Worm (Caenorhabditis elegans) whole organism, L4 larva: ENCODE results near the gene degt-1.

Experiments
- F44E2.7 ChIP-seq: fragments of 200-800 bp; sonication (Bioruptor generic); IDR thresholded peaks from 2 replicates; pipeline ENCODE4 v2.1.2; 2022; ENCODE audit warnings: missing genetic modification characterization, missing compliant biosample characterization
- F49E8.2 ChIP-seq: sonication (generic microtip); optimal IDR thresholded peaks from 2 replicates; lab custom pipeline; 2016; ENCODE audit warnings: missing compliant biosample characterization, mild to moderate bottlenecking, missing genetic modification characterization, borderline replicate concordance
- T20F7.1 ChIP-seq: fragments of 200-800 bp; sonication (Bioruptor generic); optimal IDR thresholded peaks from 2 replicates; lab custom pipeline; 2018; ENCODE audit warnings: mild to moderate bottlenecking, missing genetic modification characterization, missing compliant biosample characterization
- T26A8.4 ChIP-seq: fragments of 200-800 bp; sonication (Bioruptor generic); IDR thresholded peaks from 2 replicates; pipeline ENCODE4 v1.3.6; 2022; ENCODE audit warnings: missing genetic modification characterization, missing compliant biosample characterization
- aha-1 ChIP-seq: fragments of 150-350 bp; peaks from one replicate; lab custom pipeline; 2014; ENCODE audit warnings: missing biosample characterization, missing genetic modification characterization
- aly-2 ChIP-seq: sonication (generic microtip); optimal IDR thresholded peaks from 2 replicates; lab custom pipeline; 2018; ENCODE audit warnings: missing biosample characterization, missing genetic modification characterization
- ama-1 ChIP-seq: fragments of 150-350 bp; optimal IDR thresholded peaks from 2 replicates; lab custom pipeline; 2014; ENCODE audit warnings: inconsistent platforms, mixed read lengths
- ceh-20 ChIP-seq: fragments of 200-800 bp; sonication (Bioruptor generic); IDR thresholded peaks from 2 replicates; pipeline ENCODE4 v1.3.6; 2022; ENCODE audit warnings: missing genetic modification reagents, missing genetic modification characterization, missing compliant biosample characterization
- ceh-44 ChIP-seq: fragments of 200-800 bp; sonication (Bioruptor generic); IDR thresholded peaks from 2 replicates; pipeline ENCODE4 v1.3.6; 2022; ENCODE audit warnings: missing genetic modification reagents, missing genetic modification characterization, missing compliant biosample characterization
- daf-19 ChIP-seq: fragments of 200-800 bp; sonication (Bioruptor generic); conservative IDR thresholded peaks from 2 replicates; pipeline ENCODE4 v1.3.6; 2022; ENCODE audit warnings: missing genetic modification characterization, missing compliant biosample characterization
- daf-8 ChIP-seq: fragments of 200-800 bp; sonication (Bioruptor generic); IDR thresholded peaks from 2 replicates; pipeline ENCODE4 v1.3.6; 2022; ENCODE audit warnings: missing genetic modification characterization, missing compliant biosample characterization
- dmd-6 ChIP-seq: fragments of 200-800 bp; sonication (Bioruptor generic); IDR thresholded peaks from 2 replicates; pipeline ENCODE4 v1.3.6; 2022; ENCODE audit warnings: missing genetic modification reagents, missing genetic modification characterization, missing compliant biosample characterization
- dmd-9 ChIP-seq: fragments of 200-800 bp; sonication (Bioruptor generic); IDR thresholded peaks from 2 replicates; pipeline ENCODE4 v1.3.6; 2022; ENCODE audit warnings: missing genetic modification reagents, missing genetic modification characterization, missing compliant biosample characterization
- dve-1 ChIP-seq: sonication (generic microtip); optimal IDR thresholded peaks from 2 replicates; lab custom pipeline; 2017; ENCODE audit warnings: antibody characterized with exemption, mild to moderate bottlenecking, missing genetic modification characterization, missing compliant biosample characterization; ENCODE audit not compliant: insufficient read depth
- hif-1 ChIP-seq, 2 experiments: sonication (generic microtip); optimal IDR thresholded peaks; 2 replicates each; lab custom pipeline; 2016 to 2017; ENCODE audit warnings: missing compliant biosample characterization in 2 of 2, missing genetic modification characterization in 2 of 2, missing genetic modification reagents in 2 of 2, missing genotype in 2 of 2, mild to moderate bottlenecking in 1 of 2
- hlh-11 ChIP-seq: fragments of 200-800 bp; sonication (Bioruptor generic); optimal IDR thresholded peaks from 2 replicates; lab custom pipeline; 2018; ENCODE audit warnings: mild to moderate bottlenecking, missing genetic modification characterization, missing compliant biosample characterization
- hlh-30 ChIP-seq: sonication (generic microtip); optimal IDR thresholded peaks from 2 replicates; lab custom pipeline; 2017; ENCODE audit warnings: antibody characterized with exemption, mild to moderate bottlenecking, missing genetic modification characterization, missing compliant biosample characterization; ENCODE audit not compliant: insufficient read depth
- jun-1 ChIP-seq: fragments of 150-350 bp; optimal IDR thresholded peaks from 2 replicates; lab custom pipeline; 2014; ENCODE audit warnings: missing biosample characterization, missing genetic modification reagents, missing genetic modification characterization
- lin-1 ChIP-seq: fragments of 200-800 bp; sonication (Bioruptor generic); IDR thresholded peaks from 2 replicates; pipeline ENCODE4 v1.3.6; 2022; ENCODE audit warnings: missing genetic modification reagents, missing genetic modification characterization, missing compliant biosample characterization
- lin-13 ChIP-seq: fragments of 150-350 bp; optimal IDR thresholded peaks from 2 replicates; lab custom pipeline; 2014; ENCODE audit warnings: missing biosample characterization, missing genetic modification reagents, missing genetic modification characterization
- lin-29 ChIP-seq: fragments of 200-800 bp; sonication (Bioruptor generic); IDR thresholded peaks from 2 replicates; pipeline ENCODE4 v1.3.6; 2022; ENCODE audit warnings: missing genetic modification reagents, missing genetic modification characterization, missing compliant biosample characterization
- lir-3 ChIP-seq: sonication (generic microtip); optimal IDR thresholded peaks from 2 replicates; lab custom pipeline; 2016; ENCODE audit warnings: mild to moderate bottlenecking, missing genetic modification characterization, missing compliant biosample characterization
- mxl-2 ChIP-seq: fragments of 200-800 bp; sonication (Bioruptor generic); conservative IDR thresholded peaks from 2 replicates; pipeline ENCODE4 v1.3.6; 2022; ENCODE audit warnings: missing genetic modification reagents, missing genetic modification characterization, missing compliant biosample characterization
- nhr-11 ChIP-seq: fragments of 150-350 bp; optimal IDR thresholded peaks from 2 replicates; lab custom pipeline; 2014; ENCODE audit warnings: missing biosample characterization, missing genetic modification characterization
- pha-4 ChIP-seq, 2 experiments: fragments of 150-350 bp in 1 of 2; fragments of 200-800 bp in 1 of 2; sonication (Bioruptor generic) in 1 of 2; IDR thresholded peaks in 1 of 2; optimal IDR thresholded peaks in 1 of 2; 2 replicates each; pipeline versions ENCODE4 v1.3.6 to Lab custom; 2014 to 2022; ENCODE audit warnings: missing genetic modification characterization in 2 of 2, missing genetic modification reagents in 2 of 2, missing biosample characterization in 1 of 2, missing compliant biosample characterization in 1 of 2
- rbr-2 ChIP-seq: sonication (generic microtip); optimal IDR thresholded peaks from 2 replicates; lab custom pipeline; 2016; ENCODE audit warnings: missing genotype, missing genetic modification characterization, missing compliant biosample characterization
- saeg-2 ChIP-seq: fragments of 200-800 bp; sonication (Bioruptor generic); IDR thresholded peaks from 2 replicates; pipeline ENCODE4 v1.3.6; 2022; ENCODE audit warnings: missing genetic modification reagents, missing genetic modification characterization, missing compliant biosample characterization
- set-16 ChIP-seq: fragments of 200-800 bp; sonication (Bioruptor generic); IDR thresholded peaks from 2 replicates; pipeline ENCODE4 v1.3.6; 2022; ENCODE audit warnings: missing genetic modification reagents, missing genetic modification characterization, missing compliant biosample characterization
- snpc-4 ChIP-seq: fragments of 150-350 bp; optimal IDR thresholded peaks from 2 replicates; lab custom pipeline; 2014; ENCODE audit warnings: missing biosample characterization, missing genetic modification characterization
- tra-1 ChIP-seq: fragments of 200-800 bp; sonication (Bioruptor generic); IDR thresholded peaks from 2 replicates; pipeline ENCODE4 v1.3.6; 2022; ENCODE audit warnings: missing genetic modification reagents, missing genetic modification characterization, missing compliant biosample characterization
- unc-62 ChIP-seq, 3 experiments: fragments of 150-350 bp in 1 of 3; sonication (generic microtip); optimal IDR thresholded peaks in 2 of 3; peaks in 1 of 3; 1 replicate in 1 of 3; 2 replicates in 2 of 3; lab custom pipeline; 2014 to 2017; ENCODE audit warnings: missing biosample characterization in 3 of 3, missing genetic modification characterization in 3 of 3, missing genetic modification reagents in 3 of 3, missing genotype in 1 of 3
- zag-1 ChIP-seq: fragments of 150-350 bp; optimal IDR thresholded peaks from 2 replicates; lab custom pipeline; 2014; ENCODE audit warnings: missing biosample characterization, missing genetic modification characterization
- zfp-3 ChIP-seq: fragments of 200-800 bp; sonication (Bioruptor generic); conservative IDR thresholded peaks from 2 replicates; pipeline ENCODE4 v1.3.6; 2022; ENCODE audit warnings: missing genetic modification reagents, missing genetic modification characterization, missing compliant biosample characterization
- ztf-7 ChIP-seq: fragments of 150-350 bp; optimal IDR thresholded peaks from 2 replicates; lab custom pipeline; 2014; ENCODE audit warnings: missing biosample characterization, missing genetic modification characterization

degt-1 gene

DNA sequence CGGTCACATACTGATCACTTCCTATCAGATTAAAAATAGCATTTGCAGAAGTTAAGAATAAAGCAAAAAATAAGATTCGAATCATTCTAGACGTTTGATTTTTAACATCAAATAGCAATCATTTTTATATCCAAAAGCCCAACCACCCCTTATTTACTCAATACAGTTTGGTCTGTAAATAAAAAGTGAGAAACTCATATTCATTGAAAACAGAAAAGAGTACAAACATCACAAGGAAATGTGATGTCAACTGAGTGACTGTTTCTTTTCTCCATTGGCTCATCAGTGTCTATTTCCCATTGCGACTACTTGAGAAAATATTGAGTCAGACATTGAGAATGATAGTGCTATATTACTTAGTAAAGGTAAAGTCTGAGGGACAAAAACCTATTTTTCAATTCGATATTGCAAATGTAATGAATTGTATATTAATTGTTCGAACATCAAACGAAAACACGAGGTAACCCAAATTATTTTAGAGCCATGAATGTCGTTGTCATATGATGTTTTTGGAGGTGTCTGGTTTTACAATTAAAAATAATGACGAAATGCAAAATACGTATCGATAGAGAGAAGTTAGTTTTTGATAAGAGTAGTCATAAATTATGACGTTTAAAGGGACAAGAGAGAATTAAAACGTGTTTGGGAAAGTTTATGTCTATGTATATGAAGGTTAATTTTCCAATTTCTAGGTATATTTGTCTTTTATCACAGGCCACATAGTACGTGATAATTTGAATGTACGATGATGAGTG lies 49.8 kb downstream of the degt-1 start, which contains the start of gene ttr-23 (continued):
- TF ChIP-seq tra-1 (no peak), zfp-3 (GFP tag; lab: Robert Waterston, UW) (no peak), T20F7.1 (peak; percentile 21), unc-62 (GFP tag; optimal IDR thresholded peaks at IDR 0.05 in 1 of 2; lab: Kevin White, UChicago) (peak in 1 of 2 experiments; percentile 95), unc-62 (tag; optimal IDR thresholded peaks at IDR 0.05; lab: Kevin White, UChicago) (no peak), mxl-2 (GFP tag; lab: Robert Waterston, UW) (no peak), daf-8 (no peak), lin-1 (GFP tag; lab: Robert Waterston, UW) (no peak), ztf-7 (peak; percentile 72), dmd-9 (GFP tag; lab: Robert Waterston, UW) (no peak), snpc-4 (tag; lab: Kevin White, UChicago) (no peak)
- TF ChIP-seq, all 104 proteins: peak for 15

DNA sequence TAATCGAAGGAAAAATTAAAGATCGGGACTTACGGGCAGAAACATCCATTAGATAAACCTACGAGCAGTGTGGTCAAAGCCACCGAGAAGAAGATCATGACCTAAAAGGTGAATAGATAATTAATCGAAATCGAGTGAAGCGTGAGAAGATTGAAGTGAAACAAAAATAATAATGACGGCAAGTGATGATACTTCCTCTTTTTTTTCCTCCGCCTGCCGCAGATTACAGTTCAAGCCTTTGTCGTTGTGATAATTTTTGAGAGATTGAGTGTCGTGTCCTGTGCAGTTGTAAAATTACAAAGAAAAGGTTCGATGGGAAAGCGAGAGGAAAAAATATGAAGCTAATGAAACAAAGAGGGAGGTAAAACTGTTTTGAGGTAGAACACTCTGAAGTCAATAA lies 52.4 kb downstream of the degt-1 start, which contains the start of gene T21C9.9:
T21C9.9 (minus strand) TSS at position 101 of the 400 bp plus-strand sequence.
- TF ChIP-seq lin-1 (GFP tag; lab: Robert Waterston, UW) = no peak
- no peak for TF ChIP-seq hif-1 (tag; optimal IDR thresholded peaks at IDR 0.05; lab: Kevin White, UChicago)
- TF ChIP-seq daf-19 (GFP tag; lab: Robert Waterston, UW) = no peak
- TF ChIP-seq lin-13 = no peak
- no peak for TF ChIP-seq zfp-3 (GFP tag; lab: Robert Waterston, UW)
- TF ChIP-seq dmd-6 (GFP tag; lab: Robert Waterston, UW) = no peak
- TF ChIP-seq daf-8 = no peak
- TF ChIP-seq pha-4 (GFP tag; IDR thresholded peaks at IDR 0.05; lab: Robert Waterston, UW) = no peak
- TF ChIP-seq pha-4 (tag; optimal IDR thresholded peaks at IDR 0.05; lab: Kevin White, UChicago) = no peak
- TF ChIP-seq rbr-2 (tag; lab: Kevin White, UChicago) = no peak
- TF ChIP-seq nhr-11 = no peak
- TF ChIP-seq ceh-20 (GFP tag; lab: Robert Waterston, UW) = no peak
- no peak for TF ChIP-seq hlh-11
- no peak for TF ChIP-seq aha-1 (tag; lab: Kevin White, UChicago)
- TF ChIP-seq dmd-9 (GFP tag; lab: Robert Waterston, UW) = no peak
- no peak for TF ChIP-seq ama-1

DNA sequence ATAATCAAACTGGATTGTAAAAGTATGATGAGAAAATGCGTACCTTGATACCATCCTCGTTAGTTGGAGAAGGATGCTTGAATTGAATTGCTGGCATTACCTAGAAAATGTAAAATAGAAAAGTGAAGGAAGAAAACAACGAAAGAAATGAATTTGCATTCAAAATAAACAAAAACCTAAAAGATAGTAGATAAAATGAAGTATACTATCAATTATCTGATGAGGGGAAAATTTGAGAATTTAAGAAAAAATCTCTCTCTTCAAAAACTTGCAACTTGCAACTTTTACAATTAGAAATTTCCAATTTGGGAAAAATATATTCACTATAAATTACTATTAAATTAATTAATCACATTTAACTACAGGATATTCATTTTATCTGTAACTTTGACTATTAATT lies 54.7 kb downstream of the degt-1 start, which contains the start of gene T21C9.11:
T21C9.11 (minus strand) TSS at position 101 of the 400 bp plus-strand sequence.
- no peak for TF ChIP-seq F44E2.7 (GFP tag; lab: Robert Waterston, UW)
- no peak for TF ChIP-seq zag-1 (tag; lab: Kevin White, UChicago)
- TF ChIP-seq set-16 (GFP tag; lab: Robert Waterston, UW) = no peak
- TF ChIP-seq lin-29 (GFP tag; lab: Robert Waterston, UW) = no peak
- no peak for TF ChIP-seq jun-1 (tag; lab: Kevin White, UChicago)
- TF ChIP-seq unc-62 (GFP tag; optimal IDR thresholded peaks at IDR 0.05 in 1 of 2; lab: Kevin White, UChicago) = no peak
- TF ChIP-seq unc-62 (tag; optimal IDR thresholded peaks at IDR 0.05; lab: Kevin White, UChicago) = no peak
- TF ChIP-seq hlh-30 = no peak
- TF ChIP-seq F49E8.2 (tag; lab: Kevin White, UChicago) = no peak
- no peak for TF ChIP-seq aly-2 (tag; lab: Kevin White, UChicago)
- TF ChIP-seq dmd-9 (GFP tag; lab: Robert Waterston, UW) = no peak
- TF ChIP-seq dve-1 (tag; lab: Kevin White, UChicago) = no peak
- TF ChIP-seq dmd-6 (GFP tag; lab: Robert Waterston, UW) = no peak
- no peak for TF ChIP-seq lir-3
- TF ChIP-seq ceh-44 (GFP tag; lab: Robert Waterston, UW) = no peak
- no peak for TF ChIP-seq saeg-2 (GFP tag; lab: Robert Waterston, UW)
- no peak for TF ChIP-seq T26A8.4 (GFP tag; lab: Robert Waterston, UW)
- TF ChIP-seq, all 104 proteins: peak for 0
